Worm (Caenorhabditis elegans): ENCODE measurements around the gene F39C12.1.

F39C12.1 gene

DNA sequence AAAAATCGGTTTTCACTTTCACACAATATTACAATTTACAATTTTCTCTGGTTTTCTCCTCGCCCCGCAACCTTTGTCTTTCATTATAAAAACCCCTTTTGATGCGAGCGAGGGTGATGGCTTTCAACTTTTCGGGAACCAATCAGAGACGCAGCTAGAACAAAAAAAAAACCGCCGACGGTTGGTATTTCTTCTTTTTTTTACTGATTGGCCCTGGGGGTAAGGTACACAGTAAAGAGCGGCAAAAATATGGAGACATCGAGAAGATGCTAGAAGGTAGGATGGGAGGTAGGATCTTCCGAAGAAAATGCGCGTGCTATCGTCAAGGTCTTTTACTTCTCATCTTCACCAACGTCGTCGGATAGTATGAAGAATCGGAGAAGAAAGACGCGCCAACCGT, 44.3 kb downstream of the F39C12.1 start (continued):
- TF ChIP-seq C16A3.4 (tag; optimal IDR thresholded peaks at IDR 0.05): no peak
- no peak for TF ChIP-seq rnt-1 (tag; optimal IDR thresholded peaks at IDR 0.05)
- TF ChIP-seq nhr-76 (tag; optimal IDR thresholded peaks at IDR 0.05): no peak
- no peak for TF ChIP-seq nhr-237 (tag; optimal IDR thresholded peaks at IDR 0.05)
- no peak for TF ChIP-seq hlh-4 (tag; optimal IDR thresholded peaks at IDR 0.05)
- no peak for TF ChIP-seq fkh-8 (tag; optimal IDR thresholded peaks at IDR 0.05)
- no peak for TF ChIP-seq elt-2 (tag; optimal IDR thresholded peaks at IDR 0.05)
- TF ChIP-seq ama-1 (optimal IDR thresholded peaks at IDR 0.05): no peak

DNA sequence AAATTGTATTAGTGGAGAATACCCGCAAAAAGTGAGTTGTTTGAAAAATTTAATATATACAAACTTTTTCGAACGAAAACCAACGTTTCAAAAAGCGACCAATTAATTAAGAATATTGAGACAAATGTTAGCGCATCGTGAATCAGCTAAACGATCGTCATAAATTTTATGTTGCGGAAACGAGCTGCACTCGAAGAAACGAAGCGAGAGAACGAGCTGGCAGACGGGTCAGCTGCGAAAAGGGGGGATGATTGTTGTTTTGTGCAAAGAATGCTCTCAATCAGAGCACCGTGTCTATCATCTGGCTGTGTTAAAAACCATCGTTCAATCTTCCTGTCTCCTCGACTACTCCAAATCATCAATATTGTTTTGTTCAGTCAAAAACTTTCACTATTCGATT, 49.1 kb downstream of the F39C12.1 start:
- TF ChIP-seq ces-1 (GFP tag; optimal IDR thresholded peaks at IDR 0.05) (no peak), hlh-4 (tag; optimal IDR thresholded peaks at IDR 0.05) (no peak), nhr-20 (tag; optimal IDR thresholded peaks at IDR 0.05) (no peak), lin-14 (GFP tag; optimal IDR thresholded peaks at IDR 0.05) (no peak), elt-2 (tag; optimal IDR thresholded peaks at IDR 0.05) (no peak), xbp-1 (tag; optimal IDR thresholded peaks at IDR 0.05) (no peak), skn-1 (tag; optimal IDR thresholded peaks at IDR 0.05) (no peak), swsn-7 (tag; optimal IDR thresholded peaks at IDR 0.05) (no peak), nhr-237 (tag; optimal IDR thresholded peaks at IDR 0.05) (no peak), hlh-17 (GFP tag; optimal IDR thresholded peaks at IDR 0.05; ENCODE audit: borderline replicate concordance) (no peak), ztf-11 (tag; optimal IDR thresholded peaks at IDR 0.05) (no peak), lsy-2 (tag; optimal IDR thresholded peaks at IDR 0.05) (no peak), nhr-90 (tag; optimal IDR thresholded peaks at IDR 0.05; ENCODE audit: poor library complexity) (no peak), ceh-90 (tag; optimal IDR thresholded peaks at IDR 0.05) (no peak), C16A3.4 (tag; optimal IDR thresholded peaks at IDR 0.05) (no peak), fkh-10 (GFP tag; optimal IDR thresholded peaks at IDR 0.05) (no peak), dsc-1 (tag; optimal IDR thresholded peaks at IDR 0.05) (no peak), unc-30 (tag; optimal IDR thresholded peaks at IDR 0.05) (no peak), hpl-2 (GFP tag; optimal IDR thresholded peaks at IDR 0.05) (no peak), egl-13 (tag; optimal IDR thresholded peaks at IDR 0.05) (no peak)

DNA sequence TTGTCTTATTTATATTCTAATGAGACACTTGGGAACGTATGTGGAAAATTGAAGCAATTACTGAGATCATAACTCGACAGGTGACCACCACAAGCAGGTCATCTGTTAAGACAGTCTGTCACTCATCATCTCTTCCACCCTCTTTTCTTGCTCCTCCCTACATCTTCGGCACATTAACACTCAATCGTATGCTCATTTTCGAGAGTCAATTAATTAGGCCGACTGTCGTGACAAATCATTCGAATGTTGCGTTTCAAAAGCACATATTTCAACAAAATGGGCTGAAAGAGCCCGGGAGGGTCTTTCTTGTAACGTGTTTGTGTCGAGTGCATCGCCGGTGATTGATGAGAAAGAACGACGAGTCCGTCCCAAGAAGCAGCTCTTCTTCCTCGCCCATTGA, 50.7 kb downstream of the F39C12.1 start:
- TF ChIP-seq unc-62 (GFP tag; optimal IDR thresholded peaks at IDR 0.05) (no peak), jun-1 (tag; optimal IDR thresholded peaks at IDR 0.05) (no peak), ztf-11 (tag; optimal IDR thresholded peaks at IDR 0.05) (peak in 1 of 2 experiments; percentile 52), nhr-11 (tag; optimal IDR thresholded peaks at IDR 0.05) (no peak), lin-39 (tag; optimal IDR thresholded peaks at IDR 0.05) (peak; percentile 27), tbx-2 (tag; optimal IDR thresholded peaks at IDR 0.05) (peak; percentile 67), lin-14 (GFP tag; optimal IDR thresholded peaks at IDR 0.05) (peak; percentile 29)

DNA sequence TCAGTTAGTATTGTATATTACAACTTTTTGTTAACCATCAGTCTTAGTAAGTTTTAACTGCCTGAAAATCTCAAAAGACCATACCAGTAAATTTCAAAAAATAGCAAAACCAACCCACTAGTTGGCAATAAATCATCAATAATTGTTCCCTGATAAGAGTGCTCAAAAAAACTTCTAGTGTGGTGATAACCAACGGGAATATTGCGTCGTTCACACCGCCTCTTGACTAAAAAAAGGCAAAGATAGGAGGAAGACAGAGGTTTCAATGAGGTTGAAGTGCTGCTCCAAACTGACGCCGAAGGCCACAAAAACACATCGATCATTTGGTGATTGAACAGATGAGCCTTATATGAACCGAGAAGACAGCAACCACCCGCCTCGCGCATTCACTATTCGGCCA, 52.1 kb downstream of the F39C12.1 start:
- TF ChIP-seq efl-1 (optimal IDR thresholded peaks at IDR 0.05) (no peak), efl-1 (GFP tag; optimal IDR thresholded peaks at IDR 0.05 in 1 of 2) (peak in 1 of 2 experiments; percentile 44), nhr-20 (tag; optimal IDR thresholded peaks at IDR 0.05) (no peak), skn-1 (tag; optimal IDR thresholded peaks at IDR 0.05) (no peak), lin-13 (GFP tag; optimal IDR thresholded peaks at IDR 0.05) (no peak)

DNA sequence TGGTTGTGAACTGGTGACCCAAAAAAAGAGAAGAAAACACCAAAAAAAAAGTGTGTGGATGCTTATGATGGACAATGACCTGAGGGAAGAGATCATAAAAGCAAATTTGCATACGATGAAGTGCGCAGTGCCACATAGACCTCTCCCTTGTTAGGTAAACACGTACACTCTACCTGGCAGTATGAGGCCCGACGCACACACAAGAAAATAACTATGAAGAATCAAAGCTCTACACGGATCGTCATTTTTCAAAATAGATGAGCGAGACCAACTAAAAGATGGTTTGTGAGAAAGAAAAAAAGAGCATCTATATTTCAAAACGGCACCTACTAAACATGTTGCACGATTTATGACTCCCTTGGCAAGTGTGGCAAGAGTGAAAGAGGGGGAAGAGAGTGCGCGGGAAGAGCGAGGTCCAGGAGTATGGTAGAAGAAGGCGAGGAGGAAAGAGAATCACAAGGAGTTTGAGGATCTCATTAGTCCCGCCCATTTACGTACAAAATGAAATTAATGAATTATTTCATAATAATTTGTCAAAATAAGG, 52.8 kb downstream of the F39C12.1 start, which contains the start of gene mig-13:
TSS of gene mig-13 (minus strand) at position 51 of the 544 bp plus-strand sequence.
- TF ChIP-seq elt-3 (tag; optimal IDR thresholded peaks at IDR 0.05): no peak
- no peak for TF ChIP-seq ztf-11 (tag; optimal IDR thresholded peaks at IDR 0.05)
- no peak for TF ChIP-seq ceh-8 (GFP tag; optimal IDR thresholded peaks at IDR 0.05)
- TF ChIP-seq blmp-1 (tag; optimal IDR thresholded peaks at IDR 0.05): no peak
- no peak for TF ChIP-seq lin-14 (GFP tag; optimal IDR thresholded peaks at IDR 0.05)
- no peak for TF ChIP-seq pax-3 (tag; optimal IDR thresholded peaks at IDR 0.05)
- TF ChIP-seq C16A3.4 (tag; optimal IDR thresholded peaks at IDR 0.05): no peak
- TF ChIP-seq vab-15 (tag; optimal IDR thresholded peaks at IDR 0.05): no peak
- no peak for TF ChIP-seq C34B4.2 (tag; optimal IDR thresholded peaks at IDR 0.05)
- TF ChIP-seq ces-1 (GFP tag; optimal IDR thresholded peaks at IDR 0.05): no peak
- TF ChIP-seq pqm-1 (tag; optimal IDR thresholded peaks at IDR 0.05): no peak
- no peak for TF ChIP-seq nhr-71 (tag; optimal IDR thresholded peaks at IDR 0.05)
- no peak for TF ChIP-seq lin-15B (tag; optimal IDR thresholded peaks at IDR 0.05)
- no peak for TF ChIP-seq ets-5 (GFP tag; IDR thresholded peaks at IDR 0.05)
- TF ChIP-seq pag-3 (tag; optimal IDR thresholded peaks at IDR 0.05; ENCODE audit: borderline replicate concordance, insufficient read depth): no peak
- no peak for TF ChIP-seq sptf-1 (tag; optimal IDR thresholded peaks at IDR 0.05)
- no peak for TF ChIP-seq mab-9 (GFP tag; IDR thresholded peaks at IDR 0.05)

Data from whole organism, L1 larva.